5 worm cellular contexts compared by ENCODE assay signal in genomic region chrII:6165152-6165551, ce11.
TF ChIP-seq lines count a peak whose summit lies in the region.

No protein-coding gene starts in this region.

TF ChIP-seq in whole organism, L1 larva, 84 proteins besides CTCF, POLR2A, EP300 and RAD21:
- TF ChIP-seq fkh-10 (GFP tag; optimal IDR thresholded peaks at IDR 0.05; lab: Kevin White, UChicago) = peak; percentile 64
- TF ChIP-seq lin-14 (GFP tag; optimal IDR thresholded peaks at IDR 0.05; lab: Kevin White, UChicago) = peak; percentile 14
- TF ChIP-seq ztf-11 (tag; optimal IDR thresholded peaks at IDR 0.05; lab: Kevin White, UChicago) = no peak
TF ChIP-seq in whole organism, L1 larva: peak in this region for 2.

TF ChIP-seq in whole organism, L3 larva, 47 proteins besides CTCF, POLR2A, EP300 and RAD21:
- TF ChIP-seq fkh-10 (GFP tag; optimal IDR thresholded peaks at IDR 0.05; lab: Kevin White, UChicago) = peak; percentile 68
- no peak for TF ChIP-seq unc-62 (GFP tag; optimal IDR thresholded peaks at IDR 0.05; lab: Kevin White, UChicago)
- no peak for TF ChIP-seq ztf-11 (tag; optimal IDR thresholded peaks at IDR 0.05; lab: Kevin White, UChicago)
- TF ChIP-seq lin-15B (tag; optimal IDR thresholded peaks at IDR 0.05; lab: Kevin White, UChicago) = no peak
- TF ChIP-seq ceh-9 (tag; optimal IDR thresholded peaks at IDR 0.05; lab: Kevin White, UChicago) = no peak
- TF ChIP-seq daf-12 (tag; optimal IDR thresholded peaks at IDR 0.05; lab: Kevin White, UChicago) = no peak
- no peak for TF ChIP-seq nhr-12 (tag; optimal IDR thresholded peaks at IDR 0.05; lab: Kevin White, UChicago)

TF ChIP-seq in whole organism, L4 larva, 104 proteins besides CTCF, POLR2A, EP300 and RAD21:
- TF ChIP-seq F37D6.2 (tag; optimal IDR thresholded peaks at IDR 0.05; lab: Kevin White, UChicago) (no peak), fkh-10 (GFP tag; optimal IDR thresholded peaks at IDR 0.05; lab: Kevin White, UChicago) (peak; percentile 15), ces-1 (GFP tag; optimal IDR thresholded peaks at IDR 0.05; lab: Kevin White, UChicago) (peak; percentile 20)

TF ChIP-seq in whole organism, late embryonic, 69 proteins besides CTCF, POLR2A, EP300 and RAD21:
- TF ChIP-seq nfya-1 (tag; optimal IDR thresholded peaks at IDR 0.05; lab: Kevin White, UChicago) (no peak), C08G9.2 (tag; optimal IDR thresholded peaks at IDR 0.05; lab: Kevin White, UChicago) (no peak), F13H6.1 (tag; optimal IDR thresholded peaks at IDR 0.05; lab: Kevin White, UChicago) (no peak), K09A11.1 (tag; optimal IDR thresholded peaks at IDR 0.05; lab: Kevin White, UChicago; ENCODE audit: insufficient read depth) (no peak), rnt-1 (tag; optimal IDR thresholded peaks at IDR 0.05; lab: Kevin White, UChicago) (no peak), unc-42 (tag; optimal IDR thresholded peaks at IDR 0.05; lab: Kevin White, UChicago) (peak; percentile 0)

TF ChIP-seq in whole organism, mixed stage, embryonic, 35 proteins besides CTCF, POLR2A, EP300 and RAD21:
- no peak for TF ChIP-seq flh-1 (GFP tag; optimal IDR thresholded peaks at IDR 0.05; lab: Kevin White, UChicago)
- TF ChIP-seq ces-1 (GFP tag; optimal IDR thresholded peaks at IDR 0.05; lab: Kevin White, UChicago) = peak; percentile 55

Comparison
In these comparisons a context has a peak if more than half of its experiments do, and no peak if none do; other contexts are left out.
1. Of the 29 proteins assayed by ChIP-seq in both whole organism, L4 larva and whole organism, L1 larva: peak only in whole organism, L4 larva: ces-1; only in whole organism, L1 larva: none; in both: fkh-10; in neither: 27.